Worm (Caenorhabditis elegans) whole organism, L3 larva: ENCODE results near the gene cest-2.2.

Experiments used
- R02D3.7 ChIP-seq: fragments of 150-350 bp; optimal IDR thresholded peaks from 2 replicates; lab custom pipeline; 2014; ENCODE audit warnings: missing biosample characterization, missing genetic modification characterization
- ZK546.5 ChIP-seq: sonication (generic microtip); optimal IDR thresholded peaks from 2 replicates; lab custom pipeline; 2017; ENCODE audit warnings: missing biosample characterization, missing genetic modification characterization
- aly-2 ChIP-seq: fragments of 150-350 bp; optimal IDR thresholded peaks from 2 replicates; lab custom pipeline; 2014; ENCODE audit warnings: missing biosample characterization, missing genetic modification characterization
- ama-1 ChIP-seq: fragments of 150-350 bp; optimal IDR thresholded peaks from 2 replicates; lab custom pipeline; 2018
- ceh-16 ChIP-seq: sonication (generic microtip); optimal IDR thresholded peaks from 2 replicates; lab custom pipeline; 2017; ENCODE audit warnings: missing biosample characterization, missing genetic modification characterization
- ceh-28 ChIP-seq: fragments of 150-350 bp; optimal IDR thresholded peaks from 2 replicates; lab custom pipeline; 2014; ENCODE audit warnings: missing biosample characterization, missing genetic modification reagents, missing genetic modification characterization
- ceh-82 ChIP-seq: fragments of 150-350 bp; optimal IDR thresholded peaks from 2 replicates; lab custom pipeline; 2014; ENCODE audit warnings: missing biosample characterization, missing genetic modification characterization
- ceh-9 ChIP-seq: sonication (generic microtip); optimal IDR thresholded peaks from 2 replicates; lab custom pipeline; 2018; ENCODE audit warnings: missing biosample characterization, missing genetic modification characterization
- egl-27 ChIP-seq: sonication (generic microtip); optimal IDR thresholded peaks from 4 replicates; lab custom pipeline; 2017; ENCODE audit warnings: missing biosample characterization, missing genetic modification reagents, missing genetic modification characterization
- egl-5 ChIP-seq: fragments of 150-350 bp; optimal IDR thresholded peaks from 2 replicates; lab custom pipeline; 2017; ENCODE audit warnings: missing biosample characterization, missing genetic modification reagents, missing genetic modification characterization, inconsistent platforms
- elt-1 ChIP-seq: fragments of 150-350 bp; optimal IDR thresholded peaks from 2 replicates; lab custom pipeline; 2014; ENCODE audit warnings: missing biosample characterization, missing genetic modification characterization
- elt-3 ChIP-seq, 3 experiments: fragments of 150-350 bp in 1 of 3; sonication (generic microtip) in 2 of 3; optimal IDR thresholded peaks; 2 replicates in 2 of 3; 4 replicates in 1 of 3; lab custom pipeline; 2014 to 2017; ENCODE audit warnings: missing biosample characterization in 3 of 3, missing genetic modification characterization in 3 of 3
- eor-1 ChIP-seq, 2 experiments: fragments of 150-350 bp; optimal IDR thresholded peaks; 2 replicates each; lab custom pipeline; 2014 to 2018; ENCODE audit warnings: missing biosample characterization in 2 of 2, missing genetic modification characterization in 2 of 2
- fkh-10 ChIP-seq: sonication (generic microtip); optimal IDR thresholded peaks from 2 replicates; lab custom pipeline; 2017; ENCODE audit warnings: missing biosample characterization, missing genetic modification reagents, missing genetic modification characterization
- fkh-2 ChIP-seq: fragments of 150-350 bp; optimal IDR thresholded peaks from 2 replicates; lab custom pipeline; 2014; ENCODE audit warnings: missing biosample characterization, missing genetic modification reagents, missing genetic modification characterization
- fos-1 ChIP-seq: fragments of 150-350 bp; optimal IDR thresholded peaks from 2 replicates; lab custom pipeline; 2014; ENCODE audit warnings: missing biosample characterization, missing genetic modification characterization
- hmg-11 ChIP-seq: sonication (generic microtip); optimal IDR thresholded peaks from 2 replicates; lab custom pipeline; 2016; ENCODE audit warnings: missing genetic modification characterization, missing compliant biosample characterization
- jun-1 ChIP-seq: fragments of 150-350 bp; optimal IDR thresholded peaks from 2 replicates; lab custom pipeline; 2014; ENCODE audit warnings: missing biosample characterization, missing genetic modification reagents, missing genetic modification characterization
- lin-15B ChIP-seq: fragments of 150-350 bp; optimal IDR thresholded peaks from 2 replicates; lab custom pipeline; 2014; ENCODE audit warnings: missing biosample characterization, missing genetic modification characterization
- lsy-12 ChIP-seq: sonication (generic microtip); optimal IDR thresholded peaks from 2 replicates; lab custom pipeline; 2016; ENCODE audit warnings: mild to moderate bottlenecking, missing genetic modification characterization, missing compliant biosample characterization
- mdl-1 ChIP-seq: fragments of 150-350 bp; optimal IDR thresholded peaks from 2 replicates; lab custom pipeline; 2014; ENCODE audit warnings: missing biosample characterization, missing genetic modification characterization
- mml-1 ChIP-seq: fragments of 150-350 bp; sonication (generic microtip); optimal IDR thresholded peaks from 3 replicates; lab custom pipeline; 2014; ENCODE audit warnings: missing biosample characterization, missing genetic modification characterization
- nfya-1 ChIP-seq: sonication (generic microtip); optimal IDR thresholded peaks from 2 replicates; lab custom pipeline; 2017; ENCODE audit warnings: missing genetic modification characterization, mild to moderate bottlenecking, missing compliant biosample characterization, antibody characterized with exemption, moderate library complexity; ENCODE audit not compliant: insufficient read depth
- nhr-11 ChIP-seq: fragments of 150-350 bp; optimal IDR thresholded peaks from 2 replicates; lab custom pipeline; 2014; ENCODE audit warnings: missing biosample characterization, missing genetic modification characterization
- nhr-12 ChIP-seq: fragments of 150-350 bp; optimal IDR thresholded peaks from 2 replicates; lab custom pipeline; 2014; ENCODE audit warnings: missing biosample characterization, missing genetic modification characterization
- nhr-23 ChIP-seq: fragments of 150-350 bp; optimal IDR thresholded peaks from 2 replicates; lab custom pipeline; 2014; ENCODE audit warnings: missing biosample characterization, missing genetic modification reagents, missing genetic modification characterization
- nhr-237 ChIP-seq: fragments of 150-350 bp; optimal IDR thresholded peaks from 2 replicates; lab custom pipeline; 2014; ENCODE audit warnings: missing biosample characterization, missing genetic modification characterization
- nhr-43 ChIP-seq: sonication (generic microtip); optimal IDR thresholded peaks from 2 replicates; lab custom pipeline; 2016; ENCODE audit warnings: mild to moderate bottlenecking, missing genetic modification characterization, missing compliant biosample characterization; ENCODE audit not compliant: poor library complexity, severe bottlenecking
- nhr-67 ChIP-seq: fragments of 150-350 bp; optimal IDR thresholded peaks from 2 replicates; lab custom pipeline; 2014; ENCODE audit warnings: missing biosample characterization, missing genetic modification characterization
- nhr-76 ChIP-seq: fragments of 150-350 bp; sonication (generic microtip); optimal IDR thresholded peaks from 5 replicates; lab custom pipeline; 2014; ENCODE audit warnings: missing biosample characterization, missing genetic modification characterization
- nhr-77 ChIP-seq: fragments of 150-350 bp; optimal IDR thresholded peaks from 2 replicates; lab custom pipeline; 2014; ENCODE audit warnings: missing biosample characterization, missing genetic modification characterization
- pha-4 ChIP-seq: fragments of 150-350 bp; optimal IDR thresholded peaks from 2 replicates; lab custom pipeline; 2014; ENCODE audit warnings: missing biosample characterization, missing genetic modification reagents, missing genetic modification characterization
- sea-2 ChIP-seq: fragments of 150-350 bp; sonication (generic microtip); optimal IDR thresholded peaks from 4 replicates; lab custom pipeline; 2014; ENCODE audit warnings: missing biosample characterization, missing genetic modification reagents, missing genetic modification characterization
- skn-1 ChIP-seq: fragments of 150-350 bp; optimal IDR thresholded peaks from 2 replicates; lab custom pipeline; 2014; ENCODE audit warnings: missing biosample characterization, missing genetic modification characterization
- snpc-4 ChIP-seq: fragments of 150-350 bp; optimal IDR thresholded peaks from 2 replicates; lab custom pipeline; 2014; ENCODE audit warnings: missing biosample characterization, missing genetic modification characterization
- tbx-2 ChIP-seq: sonication (generic microtip); optimal IDR thresholded peaks from 2 replicates; lab custom pipeline; 2016; ENCODE audit warnings: mild to moderate bottlenecking, missing genetic modification characterization, missing compliant biosample characterization
- unc-62 ChIP-seq: fragments of 150-350 bp; sonication (generic microtip); optimal IDR thresholded peaks from 4 replicates; lab custom pipeline; 2014; ENCODE audit warnings: missing biosample characterization, missing genetic modification reagents, missing genetic modification characterization
- zag-1 ChIP-seq: fragments of 150-350 bp; optimal IDR thresholded peaks from 2 replicates; lab custom pipeline; 2014; ENCODE audit warnings: missing biosample characterization, missing genetic modification characterization
- ztf-11 ChIP-seq: fragments of 150-350 bp; optimal IDR thresholded peaks from 2 replicates; lab custom pipeline; 2014; ENCODE audit warnings: missing biosample characterization, missing genetic modification characterization
- ztf-4 ChIP-seq: fragments of 150-350 bp; optimal IDR thresholded peaks from 2 replicates; lab custom pipeline; 2014; ENCODE audit warnings: missing biosample characterization, missing genetic modification characterization

Gene cest-2.2

ce11 chrV:14145267-14145666, 29.9 kb downstream of the cest-2.2 start, which contains the start of gene par-1:
par-1 (minus strand) TSS chrV:14145367.
- TF ChIP-seq ama-1 (lab: Kevin White, UChicago) (no peak), ceh-9 (tag; lab: Kevin White, UChicago) (no peak), ceh-16 (no peak), zag-1 (tag; lab: Kevin White, UChicago) (no peak), sea-2 (no peak), nhr-76 (no peak), ztf-4 (no peak), nhr-43 (tag; lab: Kevin White, UChicago) (no peak)
- TF ChIP-seq, all 47 proteins: peak for 0

- TF ChIP-seq zag-1 (tag; lab: Kevin White, UChicago) = no peak
- TF ChIP-seq fkh-2 (tag; lab: Kevin White, UChicago) = no peak
- TF ChIP-seq lin-15B (tag; lab: Kevin White, UChicago) = peak; percentile 38
- TF ChIP-seq nhr-23 (tag; lab: Kevin White, UChicago) = no peak
- TF ChIP-seq R02D3.7 (tag; lab: Kevin White, UChicago) = no peak
- TF ChIP-seq fkh-10 (GFP tag; lab: Kevin White, UChicago) = peak; percentile 77
- no peak for TF ChIP-seq ZK546.5 (tag; lab: Kevin White, UChicago)
- no peak for TF ChIP-seq ceh-16
- no peak for TF ChIP-seq nhr-77 (tag; lab: Kevin White, UChicago)
- TF ChIP-seq ztf-11 (tag; lab: Kevin White, UChicago) = no peak
- TF ChIP-seq elt-1 = no peak
- no peak for TF ChIP-seq egl-27
- no peak for TF ChIP-seq nhr-43 (tag; lab: Kevin White, UChicago)
- TF ChIP-seq nhr-237 (tag; lab: Kevin White, UChicago) = no peak
- TF ChIP-seq hmg-11 (tag; lab: Kevin White, UChicago) = peak; percentile 58
- TF ChIP-seq nhr-67 (tag; lab: Kevin White, UChicago) = no peak
- no peak for TF ChIP-seq pha-4
- TF ChIP-seq mdl-1 = no peak
- TF ChIP-seq aly-2 = no peak
- no peak for TF ChIP-seq elt-3 (tag; optimal IDR thresholded peaks at IDR 0.05; lab: Kevin White, UChicago)
- TF ChIP-seq nfya-1 (tag; lab: Kevin White, UChicago) = peak; percentile 53
- TF ChIP-seq snpc-4 (tag; lab: Kevin White, UChicago) = no peak
- TF ChIP-seq eor-1 (tag; optimal IDR thresholded peaks at IDR 0.05; lab: Kevin White, UChicago) = no peak
- TF ChIP-seq fos-1 (tag; lab: Kevin White, UChicago) = no peak
- TF ChIP-seq sea-2 = no peak
- TF ChIP-seq egl-5 (tag; lab: Kevin White, UChicago) = no peak
- no peak for TF ChIP-seq ceh-9 (tag; lab: Kevin White, UChicago)
- no peak for TF ChIP-seq nhr-76
- TF ChIP-seq lsy-12 (tag; lab: Kevin White, UChicago) = no peak
- peak; percentile 48 for TF ChIP-seq tbx-2
Observed at ce11 chrV:14143634-14144033, 31.5 kb downstream of the cest-2.2 start.

ce11 chrV:14141846-14142245, 33.3 kb downstream of the cest-2.2 start:
- TF ChIP-seq ceh-28 (no peak), jun-1 (tag; lab: Kevin White, UChicago) (no peak), sea-2 (no peak), hmg-11 (tag; lab: Kevin White, UChicago) (no peak), lin-15B (tag; lab: Kevin White, UChicago) (no peak), ZK546.5 (tag; lab: Kevin White, UChicago) (no peak), nhr-11 (tag; lab: Kevin White, UChicago) (no peak), ceh-16 (no peak), nhr-12 (no peak), nhr-67 (tag; lab: Kevin White, UChicago) (no peak), ceh-82 (tag; lab: Kevin White, UChicago) (no peak), nhr-23 (tag; lab: Kevin White, UChicago) (no peak), nhr-43 (tag; lab: Kevin White, UChicago) (no peak), fos-1 (tag; lab: Kevin White, UChicago) (no peak), unc-62 (GFP tag; lab: Kevin White, UChicago) (no peak), skn-1 (tag; lab: Kevin White, UChicago) (no peak), mml-1 (tag; lab: Kevin White, UChicago) (no peak), elt-1 (no peak), fkh-10 (GFP tag; lab: Kevin White, UChicago) (no peak), nhr-237 (tag; lab: Kevin White, UChicago) (no peak)
- TF ChIP-seq, all 47 proteins: peak for 0
